Worm (Caenorhabditis elegans): Measurements from ENCODE around the gene Y97E10AR.1.

The Y97E10AR.1 gene

DNA sequence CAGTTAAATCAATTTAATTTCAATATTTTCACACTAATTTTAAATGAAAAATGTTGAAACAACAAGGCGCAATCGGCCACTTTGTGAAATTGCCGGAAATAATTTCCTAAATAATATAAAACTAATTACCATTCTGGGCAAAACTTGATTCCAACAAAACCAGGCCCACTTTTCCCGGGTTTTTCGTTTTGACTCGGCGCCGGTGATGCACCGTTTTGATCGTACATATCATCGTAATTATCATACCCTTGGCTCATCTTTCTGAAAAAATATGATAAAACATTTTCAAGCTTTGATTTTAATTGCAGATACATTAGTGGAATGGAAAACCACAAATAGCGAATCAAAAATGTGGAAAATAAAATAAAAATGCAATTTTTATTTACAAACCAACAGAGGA, 10.8 kb downstream of the Y97E10AR.1 start, which contains the start of gene rpb-9:
Gene rpb-9 (minus strand): TSS at position 314 of the 400 bp plus-strand sequence.
- TF ChIP-seq snpc-4 (GFP tag; optimal IDR thresholded peaks at IDR 0.05), result no peak
- peak in 1 of 4 experiments; percentile 35 for TF ChIP-seq snpc-4 (tag; optimal IDR thresholded peaks at IDR 0.05)
- 0 out of 2 replicates have a peak, but pooled peaks have one; percentile 16 for TF ChIP-seq nfyb-1 (GFP tag; IDR thresholded peaks at IDR 0.05)
- TF ChIP-seq snpc-1.1 (tag; optimal IDR thresholded peaks at IDR 0.05; ENCODE audit: insufficient read depth), result peak; percentile 10
- no peak for TF ChIP-seq B0261.1 (tag; optimal IDR thresholded peaks at IDR 0.05)
- TF ChIP-seq madf-6 (GFP tag; IDR thresholded peaks at IDR 0.05), result no peak
- TF ChIP-seq B0336.3 (GFP tag; IDR thresholded peaks at IDR 0.05), result peak; percentile 27; the same call in 1 of the 2 replicates
- TF ChIP-seq F49E8.2 (tag; optimal IDR thresholded peaks at IDR 0.05; ENCODE audit: insufficient read depth), result peak; percentile 30
- TF ChIP-seq Y56A3A.18 (GFP tag; IDR thresholded peaks at IDR 0.05), result peak; percentile 25; the same call in 1 of the 2 replicates
- TF ChIP-seq mcd-1 (GFP tag; IDR thresholded peaks at IDR 0.05), result no peak
- TF ChIP-seq die-1 (tag; optimal IDR thresholded peaks at IDR 0.05), result peak; percentile 14
- TF ChIP-seq F55B11.4 (tag; optimal IDR thresholded peaks at IDR 0.05; ENCODE audit: borderline replicate concordance, insufficient read depth), result no peak
- peak; percentile 24; the same call in 1 of the 2 replicates for TF ChIP-seq hmg-1.2 (GFP tag; IDR thresholded peaks at IDR 0.05)
- TF ChIP-seq F37B4.10 (GFP tag; IDR thresholded peaks at IDR 0.05), result no peak
- TF ChIP-seq hsf-1 (GFP tag; IDR thresholded peaks at IDR 0.05), result 0 out of 2 replicates have a peak, but pooled peaks have one; percentile 30
- peak; percentile 17 for TF ChIP-seq ama-1 (optimal IDR thresholded peaks at IDR 0.05)
- TF ChIP-seq ama-1 (GFP tag; optimal IDR thresholded peaks at IDR 0.05), result no peak
- TF ChIP-seq bed-1 (GFP tag; IDR thresholded peaks at IDR 0.05), result no peak
- TF ChIP-seq aptf-2 (GFP tag; conservative IDR thresholded peaks at IDR 0.05), result no peak

DNA sequence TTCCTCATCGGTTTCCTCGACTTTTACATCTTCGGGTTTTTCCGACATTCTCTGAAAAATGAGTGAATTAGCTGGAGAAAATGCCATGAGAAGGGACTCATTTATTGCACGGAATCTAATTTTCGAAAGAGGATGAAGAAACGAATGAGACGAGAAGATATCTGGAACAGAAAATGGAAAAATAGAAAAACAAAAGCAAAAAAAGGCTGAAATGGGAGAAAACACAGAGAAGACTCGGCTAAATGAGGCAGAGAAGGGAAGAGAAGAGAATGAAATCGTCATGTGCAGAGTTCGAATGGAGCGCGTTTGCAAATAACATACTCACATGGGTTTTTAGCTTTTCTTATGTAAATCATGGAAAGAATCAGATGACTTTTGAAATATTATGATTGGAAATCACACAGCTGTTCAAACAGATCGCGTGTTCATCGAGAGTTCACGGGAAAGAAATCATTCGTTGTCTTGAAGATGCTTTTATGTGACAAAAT, 12.7 kb downstream of the Y97E10AR.1 start, which contains the start of gene Y97E10AR.6:
Gene Y97E10AR.6 (minus strand): TSS at position 51 of the 488 bp plus-strand sequence.
- no peak for TF ChIP-seq B0336.3 (GFP tag; IDR thresholded peaks at IDR 0.05)
- no peak for TF ChIP-seq nfya-2 (GFP tag; IDR thresholded peaks at IDR 0.05)
- TF ChIP-seq xnd-1 (tag; optimal IDR thresholded peaks at IDR 0.05), result no peak
- no peak for TF ChIP-seq ztf-28 (GFP tag; IDR thresholded peaks at IDR 0.05)
- no peak for TF ChIP-seq F33H1.4 (GFP tag; IDR thresholded peaks at IDR 0.05)
- TF ChIP-seq mcd-1 (GFP tag; IDR thresholded peaks at IDR 0.05), result peak; percentile 61
- TF ChIP-seq D2030.7 (GFP tag; IDR thresholded peaks at IDR 0.05), result no peak
- TF ChIP-seq efl-1 (GFP tag; optimal IDR thresholded peaks at IDR 0.05), result no peak
- TF ChIP-seq ztf-25 (GFP tag; IDR thresholded peaks at IDR 0.05), result no peak
- TF ChIP-seq attf-5 (GFP tag; optimal IDR thresholded peaks at IDR 0.05), result peak; percentile 34
- no peak for TF ChIP-seq ztf-26 (tag; optimal IDR thresholded peaks at IDR 0.05)
- TF ChIP-seq nhr-80 (tag; optimal IDR thresholded peaks at IDR 0.05), result peak; percentile 38
- TF ChIP-seq snpc-4 (GFP tag; optimal IDR thresholded peaks at IDR 0.05), result no peak
- peak in 1 of 4 experiments; percentile 39 for TF ChIP-seq snpc-4 (tag; optimal IDR thresholded peaks at IDR 0.05)
- TF ChIP-seq hrde-1 (tag; optimal IDR thresholded peaks at IDR 0.05; ENCODE audit: borderline replicate concordance), result no peak
- TF ChIP-seq ceh-79 (tag; optimal IDR thresholded peaks at IDR 0.05), result no peak
- TF ChIP-seq snpc-1.1 (tag; optimal IDR thresholded peaks at IDR 0.05; ENCODE audit: insufficient read depth), result no peak
- no peak for TF ChIP-seq cebp-1 (GFP tag; IDR thresholded peaks at IDR 0.05)
- peak; percentile 9 for TF ChIP-seq cebp-1 (tag; optimal IDR thresholded peaks at IDR 0.05)
- no peak for TF ChIP-seq dox-1 (GFP tag; IDR thresholded peaks at IDR 0.05)
- no peak for TF ChIP-seq F37B4.10 (GFP tag; IDR thresholded peaks at IDR 0.05)

DNA sequence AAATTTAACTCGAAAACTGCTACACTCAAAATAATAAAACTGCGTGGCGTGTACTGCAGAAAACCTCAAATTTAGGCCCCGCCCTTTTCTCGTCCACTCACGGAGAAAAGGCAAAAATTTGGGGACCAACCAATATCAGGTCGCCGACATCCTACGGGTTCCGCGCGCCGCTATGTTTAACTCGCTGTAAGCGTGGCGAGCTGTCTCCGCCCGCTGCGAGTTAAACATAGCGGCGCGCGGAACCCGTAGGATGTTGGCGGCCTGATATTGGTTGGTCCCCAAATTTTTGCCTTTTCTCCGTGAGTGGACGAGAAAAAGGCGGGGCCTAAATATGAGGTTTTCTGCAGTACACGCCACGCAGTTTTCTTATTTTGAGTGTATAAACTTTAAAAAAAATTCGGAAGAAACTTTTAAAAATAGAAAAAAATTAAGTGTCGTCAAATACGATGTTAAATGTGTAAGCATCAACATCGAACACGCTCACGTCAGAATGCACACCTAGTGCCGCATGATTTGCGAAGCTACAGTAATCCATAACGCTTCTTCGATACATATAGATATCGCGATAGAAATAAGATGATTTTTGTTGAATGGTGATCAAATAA, 13.5 kb downstream of the Y97E10AR.1 start:
- peak; percentile 82 for TF ChIP-seq hmg-1.2 (GFP tag; IDR thresholded peaks at IDR 0.05)
- TF ChIP-seq hsf-1 (GFP tag; IDR thresholded peaks at IDR 0.05), result peak; percentile 40; the same call in 1 of the 2 replicates
- peak; percentile 85 for TF ChIP-seq snpc-1.1 (tag; optimal IDR thresholded peaks at IDR 0.05; ENCODE audit: insufficient read depth)
- TF ChIP-seq lsl-1 (GFP tag; optimal IDR thresholded peaks at IDR 0.05), result peak; percentile 35
- TF ChIP-seq attf-6 (GFP tag; IDR thresholded peaks at IDR 0.05), result peak; percentile 47; the same call in 1 of the 2 replicates
- TF ChIP-seq pbrm-1 (GFP tag; IDR thresholded peaks at IDR 0.05), result peak; percentile 63
- 0 out of 2 replicates have a peak, but pooled peaks have one; percentile 26 for TF ChIP-seq lin-26 (GFP tag; IDR thresholded peaks at IDR 0.05)
- TF ChIP-seq snpc-4 (GFP tag; optimal IDR thresholded peaks at IDR 0.05), result peak; percentile 74
- TF ChIP-seq snpc-4 (tag; optimal IDR thresholded peaks at IDR 0.05), result peak in 3 of 4 experiments; percentile 90 to 97 (median 95)
- peak; percentile 8; the same call in 1 of the 2 replicates for TF ChIP-seq madf-6 (GFP tag; IDR thresholded peaks at IDR 0.05)
- TF ChIP-seq xnd-1 (tag; optimal IDR thresholded peaks at IDR 0.05), result peak; percentile 3

All from whole organism, young adult.